Fruit fly (Drosophila melanogaster): ENCODE results near the gene Pep.
A peak's percentile ranks its signal among the peaks of the same experiment; 100 is the strongest.

Gene Pep

dm6 chr3L:17644906-17645244, at the start of gene Pep:
Gene Pep, minus strand, starts transcription at chr3L:17645036.
- peak; percentile 64 for TF ChIP-seq Dif (GFP tag; optimal IDR thresholded peaks at IDR 0.05; ENCODE audit: partially characterized antibody)
- TF ChIP-seq CG9705 (GFP tag; optimal IDR thresholded peaks at IDR 0.05), result no peak
- peak; percentile 60 for TF ChIP-seq Hnf4 (GFP tag; optimal IDR thresholded peaks at IDR 0.05)
- no peak for TF ChIP-seq lola (GFP tag; optimal IDR thresholded peaks at IDR 0.05)
- TF ChIP-seq Hr78 (GFP tag; optimal IDR thresholded peaks at IDR 0.05), result no peak
- peak; percentile 36 for TF ChIP-seq HLH106 (tag; optimal IDR thresholded peaks at IDR 0.05)
- TF ChIP-seq dmrt93B (GFP tag; optimal IDR thresholded peaks at IDR 0.05), result no peak
- no peak for TF ChIP-seq N (GFP tag; optimal IDR thresholded peaks at IDR 0.05)
- no peak for TF ChIP-seq CrebA (GFP tag; optimal IDR thresholded peaks at IDR 0.05; ENCODE audit: borderline replicate concordance)
- TF ChIP-seq h (GFP tag; optimal IDR thresholded peaks at IDR 0.05), result peak; percentile 57
- peak; percentile 51 for TF ChIP-seq Jra (GFP tag; optimal IDR thresholded peaks at IDR 0.05)
- TF ChIP-seq Rel (GFP tag; optimal IDR thresholded peaks at IDR 0.05), result no peak
- TF ChIP-seq Rel (tag; optimal IDR thresholded peaks at IDR 0.05), result peak; percentile 31
- TF ChIP-seq psq (GFP tag; optimal IDR thresholded peaks at IDR 0.05), result peak; percentile 45
- TF ChIP-seq Myc (optimal IDR thresholded peaks at IDR 0.05), result no peak
- no peak for TF ChIP-seq sage (GFP tag; optimal IDR thresholded peaks at IDR 0.05)
- peak; percentile 84 for TF ChIP-seq brk (GFP tag; optimal IDR thresholded peaks at IDR 0.05)
- peak; percentile 35 for TF ChIP-seq woc (GFP tag; optimal IDR thresholded peaks at IDR 0.05)
- TF ChIP-seq Dfd (GFP tag; optimal IDR thresholded peaks at IDR 0.05), result no peak
- no peak for TF ChIP-seq br (GFP tag; optimal IDR thresholded peaks at IDR 0.05)
- peak; percentile 59 for TF ChIP-seq Sp1 (GFP tag; optimal IDR thresholded peaks at IDR 0.05)
- no peak for TF ChIP-seq pan (optimal IDR thresholded peaks at IDR 0.05)
- TF ChIP-seq rgr (GFP tag; optimal IDR thresholded peaks at IDR 0.05), result peak; percentile 68
- TF ChIP-seq Vsx2 (GFP tag; optimal IDR thresholded peaks at IDR 0.05; ENCODE audit: partially characterized antibody), result peak; percentile 89
- peak; percentile 82 for TF ChIP-seq tai (GFP tag; optimal IDR thresholded peaks at IDR 0.05)
- TF ChIP-seq fru (GFP tag; optimal IDR thresholded peaks at IDR 0.05), result peak; percentile 45
- TF ChIP-seq OdsH (GFP tag; optimal IDR thresholded peaks at IDR 0.05), result no peak
- peak; percentile 8 for TF ChIP-seq jim (GFP tag; optimal IDR thresholded peaks at IDR 0.05)
- TF ChIP-seq dl (GFP tag; optimal IDR thresholded peaks at IDR 0.05; ENCODE audit: insufficient read depth in 1 of 2, partially characterized antibody in 2 of 2), result peak in 1 of 2 experiments; percentile 13
- no peak for TF ChIP-seq Abd-B (GFP tag; optimal IDR thresholded peaks at IDR 0.05)
- TF ChIP-seq sv (GFP tag; optimal IDR thresholded peaks at IDR 0.05), result peak; percentile 42
- TF ChIP-seq usp (GFP tag; optimal IDR thresholded peaks at IDR 0.05), result no peak
- TF ChIP-seq ey (GFP tag; optimal IDR thresholded peaks at IDR 0.05), result peak; percentile 17
- TF ChIP-seq Hr83 (GFP tag; optimal IDR thresholded peaks at IDR 0.05; ENCODE audit: poor library complexity, severe bottlenecking), result peak; percentile 94
- peak in 1 of 2 experiments; percentile 53 for TF ChIP-seq foxo (GFP tag; optimal IDR thresholded peaks at IDR 0.05)
- no peak for TF ChIP-seq CG32264 (GFP tag; optimal IDR thresholded peaks at IDR 0.05)
- peak; percentile 55 for TF ChIP-seq dsf (GFP tag; optimal IDR thresholded peaks at IDR 0.05; ENCODE audit: borderline replicate concordance)
- no peak for TF ChIP-seq Mio (GFP tag; optimal IDR thresholded peaks at IDR 0.05)

dm6 chr3L:17689579-17690191, 44.8 kb upstream of the Pep start, which contains the start of gene Ccn:
Gene Ccn, plus strand, starts transcription at chr3L:17690015.
- TF ChIP-seq foxo (GFP tag; optimal IDR thresholded peaks at IDR 0.05), result no peak
- TF ChIP-seq Abd-B (GFP tag; optimal IDR thresholded peaks at IDR 0.05), result no peak
- no peak for TF ChIP-seq Hnf4 (GFP tag; optimal IDR thresholded peaks at IDR 0.05)
- no peak for TF ChIP-seq Myc (optimal IDR thresholded peaks at IDR 0.05)
- TF ChIP-seq CG9705 (GFP tag; optimal IDR thresholded peaks at IDR 0.05), result no peak
- TF ChIP-seq Vsx2 (GFP tag; optimal IDR thresholded peaks at IDR 0.05; ENCODE audit: partially characterized antibody), result no peak
- no peak for TF ChIP-seq pan (optimal IDR thresholded peaks at IDR 0.05)
- no peak for TF ChIP-seq sv (GFP tag; optimal IDR thresholded peaks at IDR 0.05)
- no peak for TF ChIP-seq Sp1 (GFP tag; optimal IDR thresholded peaks at IDR 0.05)
- no peak for TF ChIP-seq Dif (GFP tag; optimal IDR thresholded peaks at IDR 0.05; ENCODE audit: partially characterized antibody)
- no peak for TF ChIP-seq fru (GFP tag; optimal IDR thresholded peaks at IDR 0.05)
- TF ChIP-seq sage (GFP tag; optimal IDR thresholded peaks at IDR 0.05), result no peak
